Comparison of ENCODE assay signal across 1 fruit fly cellular context in genomic region chr3L:15107776-15108379, dm6.
A peak's percentile ranks its signal among the peaks of the same experiment; 100 is the strongest.
TF ChIP-seq lines count a peak whose summit lies in the region.

No protein-coding gene starts in this region.

TF ChIP-seq in whole organism, embryonic, 481 proteins besides CTCF, POLR2A, EP300 and RAD21 (continued from another document and continues in another):
- TF ChIP-seq Dll (GFP tag; IDR thresholded peaks at IDR 0.05; lab: Robert Waterston, UW; ENCODE audit: partially characterized antibody): no peak
- no peak for TF ChIP-seq E2f2 (GFP tag; IDR thresholded peaks at IDR 0.05; lab: Robert Waterston, UW)
- TF ChIP-seq Vsx1 (GFP tag; optimal IDR thresholded peaks at IDR 0.05; lab: Kevin White, UChicago): no peak
- TF ChIP-seq CG11695 (GFP tag; IDR thresholded peaks at IDR 0.05; lab: Robert Waterston, UW): no peak
- TF ChIP-seq z (GFP tag; IDR thresholded peaks at IDR 0.05; lab: Robert Waterston, UW): no peak
- TF ChIP-seq grn (GFP tag; optimal IDR thresholded peaks at IDR 0.05; lab: Kevin White, UChicago): no peak
- no peak for TF ChIP-seq CG10147 (GFP tag; optimal IDR thresholded peaks at IDR 0.05; lab: Kevin White, UChicago)
- no peak for TF ChIP-seq gsb (GFP tag; IDR thresholded peaks at IDR 0.05; lab: Robert Waterston, UW)
- no peak for TF ChIP-seq CG43689 (GFP tag; IDR thresholded peaks at IDR 0.05; lab: Robert Waterston, UW)
- TF ChIP-seq cad (GFP tag; optimal IDR thresholded peaks at IDR 0.05; lab: Kevin White, UChicago): no peak
- TF ChIP-seq CG9609 (GFP tag; optimal IDR thresholded peaks at IDR 0.05; lab: Kevin White, UChicago): no peak
- TF ChIP-seq CG14050 (GFP tag; IDR thresholded peaks at IDR 0.05; lab: Robert Waterston, UW): no peak
- TF ChIP-seq Trl (optimal IDR thresholded peaks at IDR 0.05; lab: Kevin White, UChicago): no peak
- no peak for TF ChIP-seq Trl (GFP tag; optimal IDR thresholded peaks at IDR 0.05; lab: Kevin White, UChicago)
- 0 out of 2 replicates have a peak, but pooled peaks have one; percentile 26 for TF ChIP-seq CG9215 (GFP tag; IDR thresholded peaks at IDR 0.05; lab: Robert Waterston, UW)
- TF ChIP-seq phol (tag; optimal IDR thresholded peaks at IDR 0.05; lab: Kevin White, UChicago): peak; percentile 65
- TF ChIP-seq gcm (GFP tag; optimal IDR thresholded peaks at IDR 0.05; lab: Kevin White, UChicago): no peak
- TF ChIP-seq CG11085 (GFP tag; IDR thresholded peaks at IDR 0.05; lab: Robert Waterston, UW): no peak
- TF ChIP-seq tap (tag; optimal IDR thresholded peaks at IDR 0.05; lab: Kevin White, UChicago): peak; percentile 32
- TF ChIP-seq Sry-δ (GFP tag; optimal IDR thresholded peaks at IDR 0.05; lab: Kevin White, UChicago): no peak
- no peak for TF ChIP-seq sens-2 (GFP tag; IDR thresholded peaks at IDR 0.05; lab: Robert Waterston, UW)
- TF ChIP-seq chif (GFP tag; optimal IDR thresholded peaks at IDR 0.05; lab: Kevin White, UChicago): peak in 1 of 2 experiments; percentile 1
- TF ChIP-seq CrebB (tag; optimal IDR thresholded peaks at IDR 0.05; lab: Kevin White, UChicago): no peak
- no peak for TF ChIP-seq mirr (GFP tag; optimal IDR thresholded peaks at IDR 0.05; lab: Kevin White, UChicago)
- TF ChIP-seq fd3F (GFP tag; optimal IDR thresholded peaks at IDR 0.05; lab: Kevin White, UChicago): no peak
- no peak for TF ChIP-seq Fer1 (GFP tag; optimal IDR thresholded peaks at IDR 0.05; lab: Kevin White, UChicago)
- no peak for TF ChIP-seq MESR4 (GFP tag; optimal IDR thresholded peaks at IDR 0.05; lab: Kevin White, UChicago)
- TF ChIP-seq Xbp1 (GFP tag; optimal IDR thresholded peaks at IDR 0.05; lab: Kevin White, UChicago): peak; percentile 45
- no peak for TF ChIP-seq Awh (GFP tag; IDR thresholded peaks at IDR 0.05; lab: Robert Waterston, UW)
- TF ChIP-seq seq (GFP tag; IDR thresholded peaks at IDR 0.05; lab: Robert Waterston, UW): no peak
- TF ChIP-seq CG42726 (GFP tag; IDR thresholded peaks at IDR 0.05; lab: Robert Waterston, UW; ENCODE audit: partially characterized antibody): no peak
- TF ChIP-seq psq (GFP tag; optimal IDR thresholded peaks at IDR 0.05; lab: Kevin White, UChicago): no peak
- no peak for TF ChIP-seq Fer3 (tag; optimal IDR thresholded peaks at IDR 0.05; lab: Kevin White, UChicago)
- no peak for TF ChIP-seq CG4360 (GFP tag; IDR thresholded peaks at IDR 0.05; lab: Robert Waterston, UW)
- peak; percentile 5 for TF ChIP-seq Usf (GFP tag; optimal IDR thresholded peaks at IDR 0.05; lab: Kevin White, UChicago)
- TF ChIP-seq CG5953 (GFP tag; IDR thresholded peaks at IDR 0.05; lab: Robert Waterston, UW): no peak
- TF ChIP-seq CG11504 (tag; optimal IDR thresholded peaks at IDR 0.05; lab: Kevin White, UChicago): peak; percentile 70
- peak; percentile 65 for TF ChIP-seq CG12391 (tag; optimal IDR thresholded peaks at IDR 0.05; lab: Kevin White, UChicago)
- no peak for TF ChIP-seq H15 (GFP tag; IDR thresholded peaks at IDR 0.05; lab: Robert Waterston, UW)
- peak; percentile 36 for TF ChIP-seq lmd (GFP tag; IDR thresholded peaks at IDR 0.05; lab: Robert Waterston, UW)
- TF ChIP-seq NC2β (GFP tag; optimal IDR thresholded peaks at IDR 0.05; lab: Kevin White, UChicago): no peak
- 0 out of 2 replicates have a peak, but pooled peaks have one; percentile 24 for TF ChIP-seq dimm (GFP tag; IDR thresholded peaks at IDR 0.05; lab: Robert Waterston, UW)
- no peak for TF ChIP-seq Gsc (GFP tag; IDR thresholded peaks at IDR 0.05; lab: Robert Waterston, UW)
- no peak for TF ChIP-seq CG31388 (GFP tag; optimal IDR thresholded peaks at IDR 0.05; lab: Kevin White, UChicago)
- no peak for TF ChIP-seq D19B (GFP tag; optimal IDR thresholded peaks at IDR 0.05; lab: Kevin White, UChicago)
- TF ChIP-seq CG7556 (GFP tag; optimal IDR thresholded peaks at IDR 0.05; lab: Kevin White, UChicago): peak; percentile 83
- TF ChIP-seq ac (GFP tag; optimal IDR thresholded peaks at IDR 0.05; lab: Kevin White, UChicago): no peak
- TF ChIP-seq BtbVII (GFP tag; optimal IDR thresholded peaks at IDR 0.05; lab: Kevin White, UChicago): no peak
- no peak for TF ChIP-seq Hr39 (optimal IDR thresholded peaks at IDR 0.05; lab: Kevin White, UChicago)
- peak; percentile 18 for TF ChIP-seq CG4820 (GFP tag; optimal IDR thresholded peaks at IDR 0.05; lab: Kevin White, UChicago)
- no peak for TF ChIP-seq hb (GFP tag; IDR thresholded peaks at IDR 0.05; lab: Robert Waterston, UW; ENCODE audit: partially characterized antibody)
- no peak for TF ChIP-seq NFAT (GFP tag; IDR thresholded peaks at IDR 0.05; lab: Robert Waterston, UW)
- TF ChIP-seq jumu (GFP tag; optimal IDR thresholded peaks at IDR 0.05; lab: Kevin White, UChicago): no peak
- 0 out of 2 replicates have a peak, but pooled peaks have one; percentile 7 for TF ChIP-seq CG10959 (GFP tag; IDR thresholded peaks at IDR 0.05; lab: Robert Waterston, UW)
- no peak for TF ChIP-seq stwl (tag; optimal IDR thresholded peaks at IDR 0.05; lab: Kevin White, UChicago)
- TF ChIP-seq croc (GFP tag; conservative IDR thresholded peaks at IDR 0.05; lab: Robert Waterston, UW): peak; percentile 30; the same call in 1 of the 3 replicates
- peak; percentile 68; the same call in 1 of the 2 replicates for TF ChIP-seq Xrp1 (GFP tag; IDR thresholded peaks at IDR 0.05; lab: Robert Waterston, UW)
- no peak for TF ChIP-seq chm (GFP tag; IDR thresholded peaks at IDR 0.05; lab: Robert Waterston, UW)
- no peak for TF ChIP-seq caup (GFP tag; optimal IDR thresholded peaks at IDR 0.05; lab: Kevin White, UChicago; ENCODE audit: severe bottlenecking)
- no peak for TF ChIP-seq CG7271 (tag; optimal IDR thresholded peaks at IDR 0.05; lab: Kevin White, UChicago)
- TF ChIP-seq Mad (GFP tag; optimal IDR thresholded peaks at IDR 0.05; lab: Kevin White, UChicago): no peak
- no peak for TF ChIP-seq CG13287 (GFP tag; IDR thresholded peaks at IDR 0.05; lab: Robert Waterston, UW; ENCODE audit: partially characterized antibody)
- TF ChIP-seq Dad (GFP tag; optimal IDR thresholded peaks at IDR 0.05; lab: Kevin White, UChicago): no peak
- TF ChIP-seq sc (optimal IDR thresholded peaks at IDR 0.05; lab: Kevin White, UChicago): no peak
- peak; percentile 45 for TF ChIP-seq sc (GFP tag; optimal IDR thresholded peaks at IDR 0.05; lab: Kevin White, UChicago)
- TF ChIP-seq Fer2 (tag; optimal IDR thresholded peaks at IDR 0.05; lab: Kevin White, UChicago): no peak
- peak; percentile 20 for TF ChIP-seq twi (tag; optimal IDR thresholded peaks at IDR 0.05; lab: Kevin White, UChicago)
- no peak for TF ChIP-seq Camta (GFP tag; optimal IDR thresholded peaks at IDR 0.05; lab: Kevin White, UChicago)
- no peak for TF ChIP-seq Sry-β (GFP tag; optimal IDR thresholded peaks at IDR 0.05; lab: Kevin White, UChicago)
- TF ChIP-seq HLH54F (GFP tag; optimal IDR thresholded peaks at IDR 0.05; lab: Kevin White, UChicago): no peak
- no peak for TF ChIP-seq CG12744 (GFP tag; optimal IDR thresholded peaks at IDR 0.05; lab: Kevin White, UChicago)
- TF ChIP-seq cwo (GFP tag; optimal IDR thresholded peaks at IDR 0.05; lab: Kevin White, UChicago): no peak
- TF ChIP-seq CG7963 (GFP tag; IDR thresholded peaks at IDR 0.05; lab: Robert Waterston, UW; ENCODE audit: partially characterized antibody): no peak
- TF ChIP-seq Doc3 (GFP tag; IDR thresholded peaks at IDR 0.05; lab: Robert Waterston, UW; ENCODE audit: partially characterized antibody): no peak
- peak; percentile 26 for TF ChIP-seq Hand (GFP tag; optimal IDR thresholded peaks at IDR 0.05; lab: Kevin White, UChicago)
- no peak for TF ChIP-seq CG3163 (GFP tag; optimal IDR thresholded peaks at IDR 0.05; lab: Kevin White, UChicago)
- TF ChIP-seq CG2712 (tag; optimal IDR thresholded peaks at IDR 0.05; lab: Kevin White, UChicago): peak; percentile 83
- TF ChIP-seq sqz (GFP tag; optimal IDR thresholded peaks at IDR 0.05; lab: Kevin White, UChicago): peak; percentile 11
- no peak for TF ChIP-seq tll (GFP tag; optimal IDR thresholded peaks at IDR 0.05; lab: Kevin White, UChicago)
- TF ChIP-seq CG7372 (GFP tag; IDR thresholded peaks at IDR 0.05; lab: Robert Waterston, UW): no peak
- no peak for TF ChIP-seq E2f1 (GFP tag; IDR thresholded peaks at IDR 0.05; lab: Robert Waterston, UW)
- TF ChIP-seq Ets65A (GFP tag; lab: Kevin White, UChicago): peak; percentile 75
- no peak for TF ChIP-seq Doc2 (GFP tag; IDR thresholded peaks at IDR 0.05; lab: Robert Waterston, UW)
- TF ChIP-seq fd96Cb (tag; optimal IDR thresholded peaks at IDR 0.05; lab: Kevin White, UChicago): peak; percentile 65
- no peak for TF ChIP-seq CG13123 (GFP tag; optimal IDR thresholded peaks at IDR 0.05; lab: Kevin White, UChicago)
- no peak for TF ChIP-seq Hr51 (GFP tag; optimal IDR thresholded peaks at IDR 0.05; lab: Kevin White, UChicago)
- TF ChIP-seq CG7357 (GFP tag; IDR thresholded peaks at IDR 0.05; lab: Robert Waterston, UW): no peak; the same call in 2 of the 3 replicates
- TF ChIP-seq ab (GFP tag; optimal IDR thresholded peaks at IDR 0.05; lab: Kevin White, UChicago): no peak
- no peak for TF ChIP-seq HmgZ (tag; optimal IDR thresholded peaks at IDR 0.05; lab: Kevin White, UChicago)
- TF ChIP-seq CG10543 (GFP tag; optimal IDR thresholded peaks at IDR 0.05; lab: Kevin White, UChicago): no peak
- TF ChIP-seq CG3847 (GFP tag; IDR thresholded peaks at IDR 0.05; lab: Robert Waterston, UW): no peak
- no peak for TF ChIP-seq pb (GFP tag; optimal IDR thresholded peaks at IDR 0.05; lab: Kevin White, UChicago)
- TF ChIP-seq CG6791 (GFP tag; IDR thresholded peaks at IDR 0.05; lab: Robert Waterston, UW; ENCODE audit: partially characterized antibody): no peak
- TF ChIP-seq TFAM (GFP tag; optimal IDR thresholded peaks at IDR 0.05; lab: Kevin White, UChicago): no peak
- no peak for TF ChIP-seq CG4282 (GFP tag; optimal IDR thresholded peaks at IDR 0.05; lab: Kevin White, UChicago)
- no peak for TF ChIP-seq CG34224 (GFP tag; IDR thresholded peaks at IDR 0.05; lab: Robert Waterston, UW; ENCODE audit: partially characterized antibody)
- TF ChIP-seq HLH4C (GFP tag; IDR thresholded peaks at IDR 0.05; lab: Robert Waterston, UW; ENCODE audit: partially characterized antibody): no peak
- TF ChIP-seq sd (tag; optimal IDR thresholded peaks at IDR 0.05; lab: Kevin White, UChicago): no peak
- no peak for TF ChIP-seq p53 (GFP tag; optimal IDR thresholded peaks at IDR 0.05; lab: Kevin White, UChicago)
- no peak for TF ChIP-seq Lim3 (GFP tag; IDR thresholded peaks at IDR 0.05; lab: Robert Waterston, UW)
- TF ChIP-seq CG4854 (GFP tag; optimal IDR thresholded peaks at IDR 0.05; lab: Kevin White, UChicago): no peak
- peak; percentile 40 for TF ChIP-seq CG6654 (GFP tag; optimal IDR thresholded peaks at IDR 0.05; lab: Kevin White, UChicago)
- no peak for TF ChIP-seq HLHmδ (GFP tag; optimal IDR thresholded peaks at IDR 0.05; lab: Kevin White, UChicago)
- TF ChIP-seq CG12299 (tag; optimal IDR thresholded peaks at IDR 0.05; lab: Kevin White, UChicago): no peak
- no peak for TF ChIP-seq CG2889 (GFP tag; IDR thresholded peaks at IDR 0.05; lab: Robert Waterston, UW)
- peak; percentile 87 for TF ChIP-seq Drgx (GFP tag; IDR thresholded peaks at IDR 0.05; lab: Robert Waterston, UW)
- TF ChIP-seq CG30020 (tag; optimal IDR thresholded peaks at IDR 0.05; lab: Kevin White, UChicago): peak; percentile 13
- no peak for TF ChIP-seq Ada2b (GFP tag; IDR thresholded peaks at IDR 0.05; lab: Robert Waterston, UW)
- TF ChIP-seq CG13424 (tag; optimal IDR thresholded peaks at IDR 0.05; lab: Kevin White, UChicago): peak; percentile 58
- TF ChIP-seq da (GFP tag; optimal IDR thresholded peaks at IDR 0.05; lab: Kevin White, UChicago): no peak
- TF ChIP-seq CG9727 (GFP tag; optimal IDR thresholded peaks at IDR 0.05; lab: Kevin White, UChicago): peak; percentile 82
- TF ChIP-seq Dip3 (GFP tag; optimal IDR thresholded peaks at IDR 0.05; lab: Kevin White, UChicago): no peak
- peak; percentile 37 for TF ChIP-seq bab2 (GFP tag; optimal IDR thresholded peaks at IDR 0.05; lab: Kevin White, UChicago)
- TF ChIP-seq CG10462 (GFP tag; optimal IDR thresholded peaks at IDR 0.05; lab: Kevin White, UChicago): no peak
- peak; percentile 37 for TF ChIP-seq cg (GFP tag; optimal IDR thresholded peaks at IDR 0.05; lab: Kevin White, UChicago)
- TF ChIP-seq toy (GFP tag; IDR thresholded peaks at IDR 0.05; lab: Robert Waterston, UW): no peak
- peak; percentile 54 for TF ChIP-seq CG17359 (tag; optimal IDR thresholded peaks at IDR 0.05; lab: Kevin White, UChicago)
- peak; percentile 84 for TF ChIP-seq crol (GFP tag; IDR thresholded peaks at IDR 0.05; lab: Robert Waterston, UW)
- TF ChIP-seq nerfin-2 (GFP tag; IDR thresholded peaks at IDR 0.05; lab: Robert Waterston, UW; ENCODE audit: partially characterized antibody): no peak
- TF ChIP-seq CG14710 (tag; optimal IDR thresholded peaks at IDR 0.05; lab: Kevin White, UChicago): peak; percentile 74
- no peak for TF ChIP-seq Hr78 (GFP tag; optimal IDR thresholded peaks at IDR 0.05; lab: Kevin White, UChicago)
- no peak for TF ChIP-seq Myb (GFP tag; optimal IDR thresholded peaks at IDR 0.05; lab: Kevin White, UChicago)
- TF ChIP-seq CG15011 (GFP tag; optimal IDR thresholded peaks at IDR 0.05; lab: Kevin White, UChicago): no peak
- TF ChIP-seq tin (GFP tag; optimal IDR thresholded peaks at IDR 0.05; lab: Kevin White, UChicago): peak; percentile 34
- no peak for TF ChIP-seq CG16863 (GFP tag; optimal IDR thresholded peaks at IDR 0.05; lab: Kevin White, UChicago)
- no peak for TF ChIP-seq al (GFP tag; IDR thresholded peaks at IDR 0.05; lab: Robert Waterston, UW)
- TF ChIP-seq CG12659 (GFP tag; optimal IDR thresholded peaks at IDR 0.05; lab: Kevin White, UChicago): no peak
- TF ChIP-seq btn (GFP tag; optimal IDR thresholded peaks at IDR 0.05; lab: Kevin White, UChicago): no peak
- no peak for TF ChIP-seq crc (GFP tag; optimal IDR thresholded peaks at IDR 0.05; lab: Kevin White, UChicago)
- peak; percentile 43 for TF ChIP-seq esg (GFP tag; conservative IDR thresholded peaks at IDR 0.05; lab: Robert Waterston, UW)
- no peak for TF ChIP-seq dm (GFP tag; optimal IDR thresholded peaks at IDR 0.05; lab: Kevin White, UChicago)
- TF ChIP-seq nau (GFP tag; optimal IDR thresholded peaks at IDR 0.05; lab: Kevin White, UChicago): no peak
- no peak for TF ChIP-seq Lpt (GFP tag; optimal IDR thresholded peaks at IDR 0.05; lab: Kevin White, UChicago)
- TF ChIP-seq NfI (GFP tag; optimal IDR thresholded peaks at IDR 0.05; lab: Kevin White, UChicago): peak; percentile 40
- no peak for TF ChIP-seq CG10274 (GFP tag; optimal IDR thresholded peaks at IDR 0.05; lab: Kevin White, UChicago)
- TF ChIP-seq CG17802 (tag; optimal IDR thresholded peaks at IDR 0.05; lab: Kevin White, UChicago): no peak
- peak; percentile 46 for TF ChIP-seq org-1 (GFP tag; optimal IDR thresholded peaks at IDR 0.05; lab: Kevin White, UChicago)
- peak; percentile 81 for TF ChIP-seq sens (GFP tag; lab: Kevin White, UChicago)
